Worm (Caenorhabditis elegans) whole organism, L4/young adult: ENCODE data around the gene erh-1.
A peak's percentile ranks its signal among the peaks of the same experiment; 100 is the strongest.

Source experiments
- W03F9.2 ChIP-seq: fragments of 150-350 bp; optimal IDR thresholded peaks from 2 replicates; lab custom pipeline; 2014; ENCODE audit warnings: missing biosample characterization, missing genetic modification characterization
- dao-5 ChIP-seq: sonication (generic microtip); optimal IDR thresholded peaks from 2 replicates; lab custom pipeline; 2016; ENCODE audit warnings: missing genotype, missing genetic modification characterization, moderate library complexity, missing compliant biosample characterization
- him-1 ChIP-seq: sonication (generic microtip); optimal IDR thresholded peaks from 2 replicates; lab custom pipeline; 2016; ENCODE audit warnings: missing genotype, missing genetic modification reagents, missing genetic modification characterization, missing compliant biosample characterization

The erh-1 gene

DNA sequence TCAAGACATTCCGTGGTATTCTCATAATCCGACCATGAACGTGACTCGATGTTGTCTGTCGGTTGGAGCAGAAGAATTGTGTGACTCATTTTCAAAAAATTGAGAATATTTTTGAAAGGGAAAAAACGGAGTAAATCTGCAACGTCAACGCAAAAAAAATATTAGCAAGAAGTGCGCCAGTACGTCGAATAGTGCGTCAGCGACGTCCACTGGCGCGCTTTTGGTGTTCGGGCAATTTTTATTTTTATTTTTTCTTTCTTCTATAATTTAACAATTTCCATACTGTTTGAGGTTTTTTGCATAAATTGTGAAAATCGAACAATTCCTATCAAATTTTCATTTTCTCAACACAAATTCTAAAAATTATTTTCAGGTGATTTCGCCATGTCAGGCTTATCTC, at the start of gene erh-1, which contains the start of gene lpd-9:
Gene erh-1, minus strand, starts transcription at position 204 of the 400 bp plus-strand sequence.
Gene lpd-9, plus strand, starts transcription at position 368 of the 400 bp plus-strand sequence.
- TF ChIP-seq W03F9.2 (tag; lab: Kevin White, UChicago): peak; percentile 76
- TF ChIP-seq him-1: no peak

DNA sequence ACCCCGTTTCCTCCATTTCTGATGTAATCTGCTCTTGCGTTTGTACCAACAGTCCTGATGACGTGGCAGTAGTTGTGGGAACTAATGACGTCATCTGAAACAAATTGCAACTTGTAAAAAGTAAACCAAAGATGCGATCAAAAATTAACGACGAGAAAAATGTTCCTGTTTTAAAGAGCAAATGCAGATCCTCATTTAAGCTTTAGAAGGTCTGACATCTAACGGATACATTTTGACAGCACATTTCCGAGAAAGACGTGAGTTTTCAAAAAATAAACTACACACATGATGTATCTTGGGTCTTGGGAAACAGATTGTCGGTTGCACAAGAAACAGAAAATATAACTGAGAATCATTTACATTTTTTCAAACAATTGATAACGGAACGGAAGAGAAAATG, 36.6 kb upstream of the erh-1 start, which contains the start of gene H09F14.1:
Gene H09F14.1, minus strand, starts transcription at position 101 of the 400 bp plus-strand sequence.
- no peak for TF ChIP-seq him-1
- no peak for TF ChIP-seq W03F9.2 (tag; lab: Kevin White, UChicago)
- TF ChIP-seq dao-5 (tag; lab: Kevin White, UChicago): no peak

DNA sequence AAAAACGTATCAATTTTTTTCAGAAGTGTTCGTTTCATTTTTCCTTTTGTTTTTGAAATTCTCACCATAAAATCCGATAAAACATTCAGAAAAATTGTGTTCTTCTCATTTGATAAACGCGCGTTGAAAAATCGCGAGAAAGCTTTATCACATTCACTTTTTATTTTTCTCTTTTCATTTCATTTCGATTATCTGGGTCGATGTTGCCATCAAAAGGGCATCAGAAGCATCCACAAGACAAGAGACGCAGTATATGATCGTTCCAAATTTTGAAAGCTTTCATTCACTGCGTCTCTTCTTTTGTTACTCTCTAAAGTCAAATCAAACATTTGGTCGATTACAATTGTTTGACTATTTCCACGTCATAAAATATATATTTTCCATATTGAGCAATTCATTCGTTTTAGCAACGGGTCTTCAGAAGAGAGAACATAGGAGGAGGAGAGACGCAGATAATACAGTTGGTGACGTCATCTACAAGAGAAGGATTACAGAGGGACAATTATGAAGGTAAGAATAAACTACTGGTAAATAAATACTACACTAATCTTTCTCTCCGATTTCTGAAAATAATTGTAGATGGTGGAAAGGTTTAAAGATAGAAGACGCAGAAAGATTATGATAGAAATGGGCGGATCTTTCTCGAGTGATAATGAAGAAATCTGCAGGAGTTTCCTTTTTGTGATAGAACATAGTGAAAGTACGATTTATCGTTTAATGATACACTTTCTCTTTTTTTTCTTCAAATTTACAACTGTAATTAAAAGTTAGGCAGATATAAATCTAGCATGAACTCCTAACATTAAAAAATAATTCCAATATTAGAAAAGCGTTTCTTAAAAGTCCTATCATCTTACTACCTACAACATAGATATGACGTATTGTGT, 23.4 kb upstream of the erh-1 start, which contains the start of gene H27A22.1:
Gene H27A22.1, plus strand, starts transcription at position 505 of the 887 bp plus-strand sequence.
- TF ChIP-seq W03F9.2 (tag; lab: Kevin White, UChicago): no peak
- no peak for TF ChIP-seq him-1
- TF ChIP-seq dao-5 (tag; lab: Kevin White, UChicago): no peak

DNA sequence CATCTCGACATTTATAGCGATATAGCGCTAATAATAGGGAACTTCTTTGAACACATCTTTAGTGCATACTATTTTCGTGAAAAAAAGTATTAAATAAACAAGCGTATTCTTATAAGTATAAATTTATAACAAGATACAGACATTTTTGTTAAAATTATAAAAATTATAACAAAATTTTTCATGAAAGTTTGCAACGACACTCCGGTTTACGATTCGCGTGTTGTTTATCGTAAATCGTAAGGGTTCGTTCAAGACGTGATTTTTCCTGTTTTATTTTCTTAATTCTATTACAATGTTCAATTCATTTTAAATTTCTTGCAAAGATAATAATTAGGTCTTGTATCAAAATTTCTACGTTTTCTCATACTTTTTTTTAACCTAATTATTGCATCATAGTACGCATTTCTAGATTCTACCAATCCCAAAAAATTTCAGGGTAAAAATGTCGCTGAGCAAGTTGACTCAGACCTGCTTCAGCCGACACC, 19.8 kb upstream of the erh-1 start, which contains the start of gene scpl-4:
Gene scpl-4, plus strand, starts transcription at position 435 of the 485 bp plus-strand sequence.
- no peak for TF ChIP-seq him-1
- no peak for TF ChIP-seq dao-5 (tag; lab: Kevin White, UChicago)
- TF ChIP-seq W03F9.2 (tag; lab: Kevin White, UChicago): no peak

DNA sequence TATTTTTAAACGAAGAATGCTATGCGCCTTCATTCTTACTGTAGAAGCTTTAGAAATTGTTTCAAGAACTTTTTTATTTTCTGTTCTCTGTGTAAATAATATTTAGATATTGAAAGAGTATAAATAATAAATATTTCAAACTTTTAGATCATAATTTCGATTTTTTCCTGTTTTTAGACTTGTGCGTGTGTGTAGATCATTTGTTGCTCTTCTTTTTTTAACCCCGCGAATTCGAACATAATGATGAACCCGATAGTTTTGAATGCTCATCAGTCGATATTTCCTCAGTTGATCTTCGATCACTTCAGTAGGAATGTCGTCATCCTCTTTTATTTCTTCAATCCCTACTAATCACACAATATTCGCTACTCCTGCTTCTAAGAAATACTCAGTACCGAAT, 18.3 kb upstream of the erh-1 start, which contains the start of gene T21C9.13:
Gene T21C9.13, plus strand, starts transcription at position 33 of the 400 bp plus-strand sequence.
- TF ChIP-seq W03F9.2 (tag; lab: Kevin White, UChicago) (no peak), dao-5 (tag; lab: Kevin White, UChicago) (no peak), him-1 (no peak)

DNA sequence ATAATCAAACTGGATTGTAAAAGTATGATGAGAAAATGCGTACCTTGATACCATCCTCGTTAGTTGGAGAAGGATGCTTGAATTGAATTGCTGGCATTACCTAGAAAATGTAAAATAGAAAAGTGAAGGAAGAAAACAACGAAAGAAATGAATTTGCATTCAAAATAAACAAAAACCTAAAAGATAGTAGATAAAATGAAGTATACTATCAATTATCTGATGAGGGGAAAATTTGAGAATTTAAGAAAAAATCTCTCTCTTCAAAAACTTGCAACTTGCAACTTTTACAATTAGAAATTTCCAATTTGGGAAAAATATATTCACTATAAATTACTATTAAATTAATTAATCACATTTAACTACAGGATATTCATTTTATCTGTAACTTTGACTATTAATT, 15.9 kb upstream of the erh-1 start, which contains the start of gene T21C9.11:
Gene T21C9.11, minus strand, starts transcription at position 101 of the 400 bp plus-strand sequence.
- TF ChIP-seq W03F9.2 (tag; lab: Kevin White, UChicago) (no peak), dao-5 (tag; lab: Kevin White, UChicago) (no peak), him-1 (no peak)

DNA sequence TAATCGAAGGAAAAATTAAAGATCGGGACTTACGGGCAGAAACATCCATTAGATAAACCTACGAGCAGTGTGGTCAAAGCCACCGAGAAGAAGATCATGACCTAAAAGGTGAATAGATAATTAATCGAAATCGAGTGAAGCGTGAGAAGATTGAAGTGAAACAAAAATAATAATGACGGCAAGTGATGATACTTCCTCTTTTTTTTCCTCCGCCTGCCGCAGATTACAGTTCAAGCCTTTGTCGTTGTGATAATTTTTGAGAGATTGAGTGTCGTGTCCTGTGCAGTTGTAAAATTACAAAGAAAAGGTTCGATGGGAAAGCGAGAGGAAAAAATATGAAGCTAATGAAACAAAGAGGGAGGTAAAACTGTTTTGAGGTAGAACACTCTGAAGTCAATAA, 13.5 kb upstream of the erh-1 start, which contains the start of gene T21C9.9:
Gene T21C9.9, minus strand, starts transcription at position 101 of the 400 bp plus-strand sequence.
- TF ChIP-seq him-1: no peak
- no peak for TF ChIP-seq W03F9.2 (tag; lab: Kevin White, UChicago)
- no peak for TF ChIP-seq dao-5 (tag; lab: Kevin White, UChicago)

DNA sequence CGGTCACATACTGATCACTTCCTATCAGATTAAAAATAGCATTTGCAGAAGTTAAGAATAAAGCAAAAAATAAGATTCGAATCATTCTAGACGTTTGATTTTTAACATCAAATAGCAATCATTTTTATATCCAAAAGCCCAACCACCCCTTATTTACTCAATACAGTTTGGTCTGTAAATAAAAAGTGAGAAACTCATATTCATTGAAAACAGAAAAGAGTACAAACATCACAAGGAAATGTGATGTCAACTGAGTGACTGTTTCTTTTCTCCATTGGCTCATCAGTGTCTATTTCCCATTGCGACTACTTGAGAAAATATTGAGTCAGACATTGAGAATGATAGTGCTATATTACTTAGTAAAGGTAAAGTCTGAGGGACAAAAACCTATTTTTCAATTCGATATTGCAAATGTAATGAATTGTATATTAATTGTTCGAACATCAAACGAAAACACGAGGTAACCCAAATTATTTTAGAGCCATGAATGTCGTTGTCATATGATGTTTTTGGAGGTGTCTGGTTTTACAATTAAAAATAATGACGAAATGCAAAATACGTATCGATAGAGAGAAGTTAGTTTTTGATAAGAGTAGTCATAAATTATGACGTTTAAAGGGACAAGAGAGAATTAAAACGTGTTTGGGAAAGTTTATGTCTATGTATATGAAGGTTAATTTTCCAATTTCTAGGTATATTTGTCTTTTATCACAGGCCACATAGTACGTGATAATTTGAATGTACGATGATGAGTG, 11.0 kb upstream of the erh-1 start, which contains the start of gene ttr-23:
Gene ttr-23, minus strand, starts transcription at position 87 of the 755 bp plus-strand sequence.
- TF ChIP-seq him-1 (no peak), dao-5 (tag; lab: Kevin White, UChicago) (no peak), W03F9.2 (tag; lab: Kevin White, UChicago) (no peak)

DNA sequence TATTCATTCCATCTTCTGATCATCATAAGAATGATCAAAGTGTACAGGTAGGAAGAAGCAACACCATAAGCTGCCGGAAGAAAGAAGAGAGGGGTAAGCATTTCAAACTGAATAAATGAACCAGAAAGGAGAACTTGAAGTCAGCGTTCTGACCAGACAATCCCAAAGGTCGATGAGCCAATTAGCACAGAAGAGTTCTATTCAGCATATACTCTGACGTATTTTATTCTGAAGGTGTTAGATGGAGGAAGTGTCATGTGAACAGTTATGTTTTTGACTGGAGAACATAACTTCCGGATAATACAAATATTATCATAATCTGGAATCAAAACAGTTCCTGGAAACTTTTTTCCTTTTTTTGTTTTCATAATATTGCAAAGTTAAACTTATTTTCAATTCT, 9.8 kb upstream of the erh-1 start, which contains the start of gene srg-32:
Gene srg-32, minus strand, starts transcription at position 101 of the 400 bp plus-strand sequence.
- TF ChIP-seq him-1 (no peak), dao-5 (tag; lab: Kevin White, UChicago) (no peak), W03F9.2 (tag; lab: Kevin White, UChicago) (no peak)

DNA sequence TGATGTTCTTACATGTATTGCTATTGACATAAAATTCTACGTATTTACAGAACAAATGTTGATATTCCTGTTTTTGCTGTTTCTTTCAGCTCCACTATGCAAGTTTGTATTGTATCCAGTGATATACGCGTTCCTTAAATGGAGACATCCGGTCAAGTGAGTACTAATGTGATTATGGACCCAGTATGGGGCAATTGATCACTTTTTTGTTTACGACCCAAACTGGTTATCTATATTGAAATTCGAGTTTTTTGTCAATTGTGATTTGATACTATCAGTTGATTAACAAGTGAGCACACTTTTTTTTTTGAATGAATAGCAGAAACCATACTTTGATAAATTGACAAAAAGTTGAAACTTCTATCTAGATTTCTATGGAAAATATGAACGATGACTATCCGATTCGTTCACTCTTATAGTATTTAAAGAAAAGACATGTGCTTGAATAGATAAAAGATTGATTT, 2.9 kb upstream of the erh-1 start, which contains the start of gene T21C9.6:
Gene T21C9.6, plus strand, starts transcription at position 51 of the 464 bp plus-strand sequence.
- TF ChIP-seq dao-5 (tag; lab: Kevin White, UChicago) (no peak), W03F9.2 (tag; lab: Kevin White, UChicago) (no peak), him-1 (no peak)

DNA sequence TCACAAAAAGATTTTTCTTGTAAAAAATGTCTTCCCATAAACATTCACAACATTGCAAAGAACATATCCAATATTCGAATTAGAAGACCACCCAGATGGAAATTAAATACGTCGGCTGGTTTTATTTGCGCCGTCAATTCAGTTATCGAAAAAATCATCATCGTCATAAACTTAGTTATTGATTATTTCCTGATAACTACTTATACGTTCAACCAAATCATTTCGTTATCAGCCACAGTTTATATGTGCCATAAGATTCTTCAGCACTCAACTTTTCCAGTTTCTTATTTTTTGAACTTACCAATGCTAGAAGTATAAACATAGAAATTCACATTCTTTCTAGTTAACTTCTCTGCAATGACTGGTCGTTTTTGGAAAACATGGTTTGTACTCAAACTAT, 1.7 kb upstream of the erh-1 start:
- TF ChIP-seq dao-5 (tag; lab: Kevin White, UChicago): no peak
- TF ChIP-seq him-1: no peak
- no peak for TF ChIP-seq W03F9.2 (tag; lab: Kevin White, UChicago)

DNA sequence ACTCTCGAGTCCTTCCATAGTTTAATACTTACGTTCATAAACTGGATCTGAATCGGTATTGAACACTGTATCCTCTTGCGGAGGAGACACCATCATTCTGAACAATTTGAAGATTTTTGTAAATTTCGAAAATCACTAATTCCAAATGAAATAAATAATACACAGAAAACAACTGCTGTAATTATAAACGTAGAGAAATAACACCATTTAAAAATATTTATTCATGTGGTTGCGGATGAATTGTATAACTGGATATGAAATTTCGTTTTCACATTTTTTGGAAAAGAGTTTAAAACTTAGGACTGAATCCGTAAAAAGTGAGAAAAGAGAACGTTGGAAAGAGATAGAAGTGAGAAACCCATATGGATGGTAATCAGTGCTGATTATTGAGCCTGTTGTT, 715 bp downstream of the erh-1 start, which contains the start of gene mics-1:
Gene mics-1, minus strand, starts transcription at position 101 of the 400 bp plus-strand sequence.
- no peak for TF ChIP-seq dao-5 (tag; lab: Kevin White, UChicago)

DNA sequence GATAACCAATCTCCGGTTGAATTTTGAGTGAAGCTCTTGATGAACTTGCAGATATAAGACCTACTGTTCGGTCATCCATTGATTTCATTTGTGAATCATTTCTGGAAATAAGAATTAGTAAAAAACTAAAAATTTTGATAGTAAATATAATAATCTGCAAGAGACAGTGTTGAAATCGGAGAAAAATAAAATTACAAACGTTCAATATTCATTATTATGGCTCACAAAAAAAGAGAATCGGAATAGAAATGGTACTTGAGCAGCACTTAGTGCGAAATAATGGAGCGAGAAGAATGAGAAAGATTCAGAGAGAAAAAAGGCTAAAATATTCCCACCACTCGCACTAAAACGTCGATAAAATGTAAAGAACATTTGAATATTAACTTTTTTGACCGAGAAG, 2.6 kb downstream of the erh-1 start, which contains the start of gene vps-54:
Gene vps-54, minus strand, starts transcription at position 101 of the 400 bp plus-strand sequence.
- TF ChIP-seq dao-5 (tag; lab: Kevin White, UChicago): no peak
- no peak for TF ChIP-seq him-1
- TF ChIP-seq W03F9.2 (tag; lab: Kevin White, UChicago): no peak
